Fruit fly (Drosophila melanogaster): ENCODE data around the gene CG32816.

DNA sequence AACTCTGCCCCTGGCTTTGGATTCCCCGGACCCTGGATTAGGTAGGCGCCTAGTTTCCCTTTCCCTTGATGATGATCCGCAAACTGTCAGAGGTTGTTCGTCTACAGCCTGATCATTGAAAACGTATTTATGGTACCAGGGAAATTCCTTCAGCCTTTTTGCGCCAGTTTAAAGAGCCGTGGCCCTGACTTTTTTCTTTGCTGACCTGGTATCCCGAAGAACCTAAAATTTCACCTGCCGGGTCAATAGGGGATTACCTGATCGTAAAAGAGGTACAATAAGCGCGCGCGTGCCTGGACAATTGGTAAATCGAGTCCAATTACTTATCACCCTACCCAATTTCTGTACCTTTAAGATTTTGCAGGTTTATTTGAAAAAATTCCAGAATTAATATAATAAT is 70.8 kb downstream of the CG32816 start:
- no peak for TF ChIP-seq psq (optimal IDR thresholded peaks at IDR 0.05)
- TF ChIP-seq ttk (optimal IDR thresholded peaks at IDR 0.05) = no peak
- no peak for TF ChIP-seq h (optimal IDR thresholded peaks at IDR 0.05)
- no peak for TF ChIP-seq insv (optimal IDR thresholded peaks at IDR 0.05)
